Worm (Caenorhabditis elegans) whole organism, young adult: Measurements from ENCODE around the gene srh-251.

Experiments
- B0035.1 ChIP-seq: sonication (generic microtip); optimal IDR thresholded peaks from 2 replicates; lab custom pipeline; 2016; ENCODE audit warnings: missing genetic modification characterization, mild to moderate bottlenecking, missing compliant biosample characterization, missing genotype, missing genetic modification reagents
- B0261.1 ChIP-seq: sonication (generic microtip); optimal IDR thresholded peaks from 2 replicates; lab custom pipeline; 2016; ENCODE audit warnings: mild to moderate bottlenecking, missing genetic modification characterization, moderate library complexity, missing compliant biosample characterization
- F22D6.2 ChIP-seq: sonication (generic microtip); optimal IDR thresholded peaks from 2 replicates; lab custom pipeline; 2016; ENCODE audit warnings: mild to moderate bottlenecking, missing genetic modification characterization, missing compliant biosample characterization
- F33H1.4 ChIP-seq: fragments of 200-800 bp; sonication (Bioruptor generic); IDR thresholded peaks from 2 replicates; pipeline ENCODE4 v1.3.6; 2022; ENCODE audit warnings: missing genetic modification reagents, missing genetic modification characterization, missing compliant biosample characterization
- F57A8.1 ChIP-seq: fragments of 200-800 bp; sonication (Bioruptor generic); optimal IDR thresholded peaks from 2 replicates; lab custom pipeline; 2018; ENCODE audit warnings: mild to moderate bottlenecking, missing genetic modification characterization, moderate library complexity, missing compliant biosample characterization
- Y53F4B.3 ChIP-seq: fragments of 200-800 bp; sonication (Bioruptor generic); IDR thresholded peaks from 2 replicates; pipeline ENCODE4 v1.3.6; 2022; ENCODE audit warnings: missing genetic modification reagents, missing genetic modification characterization, missing compliant biosample characterization
- atf-7 ChIP-seq: sonication (generic microtip); optimal IDR thresholded peaks from 2 replicates; lab custom pipeline; 2017; ENCODE audit warnings: mild to moderate bottlenecking, missing genetic modification characterization, missing compliant biosample characterization
- ccch-3 ChIP-seq: fragments of 200-800 bp; sonication (Bioruptor generic); optimal IDR thresholded peaks from 2 replicates; lab custom pipeline; 2018; ENCODE audit warnings: mild to moderate bottlenecking, missing genetic modification characterization, missing compliant biosample characterization
- cebp-1 ChIP-seq, 2 experiments: fragments of 200-800 bp in 1 of 2; sonication (Bioruptor generic) in 1 of 2; sonication (generic microtip) in 1 of 2; IDR thresholded peaks in 1 of 2; optimal IDR thresholded peaks in 1 of 2; 2 replicates each; pipeline versions ENCODE4 v1.3.6 to Lab custom; 2017 to 2022; ENCODE audit warnings: missing compliant biosample characterization in 2 of 2, missing genetic modification characterization in 2 of 2, mild to moderate bottlenecking in 1 of 2, missing genetic modification reagents in 1 of 2, moderate library complexity in 1 of 2
- ceh-100 ChIP-seq: fragments of 200-800 bp; sonication (Bioruptor generic); IDR thresholded peaks from 2 replicates; pipeline ENCODE4 v1.3.6; 2022; ENCODE audit warnings: missing genetic modification reagents, missing genetic modification characterization, missing compliant biosample characterization
- ceh-58 ChIP-seq: fragments of 200-800 bp; sonication (Bioruptor generic); IDR thresholded peaks from 2 replicates; pipeline ENCODE4 v1.3.6; 2022; ENCODE audit warnings: missing genetic modification characterization, missing compliant biosample characterization
- dpl-1 ChIP-seq: fragments of 150-350 bp; optimal IDR thresholded peaks from 2 replicates; lab custom pipeline; 2014; ENCODE audit warnings: missing biosample characterization, missing genetic modification reagents, missing genetic modification characterization
- fkh-3 ChIP-seq: sonication (generic microtip); optimal IDR thresholded peaks from 2 replicates; lab custom pipeline; 2016; ENCODE audit warnings: mild to moderate bottlenecking, missing genetic modification characterization, missing compliant biosample characterization
- hmg-1.2 ChIP-seq: fragments of 200-800 bp; sonication (Bioruptor generic); IDR thresholded peaks from 2 replicates; pipeline ENCODE4 v1.3.6; 2022; ENCODE audit warnings: missing genetic modification reagents, missing genetic modification characterization, missing compliant biosample characterization
- lsl-1 ChIP-seq: fragments of 200-800 bp; sonication (Bioruptor generic); optimal IDR thresholded peaks from 2 replicates; lab custom pipeline; 2018; ENCODE audit warnings: mild to moderate bottlenecking, missing genetic modification characterization, moderate library complexity, missing compliant biosample characterization
- madf-10 ChIP-seq: sonication (generic microtip); optimal IDR thresholded peaks from 2 replicates; lab custom pipeline; 2016; ENCODE audit warnings: mild to moderate bottlenecking, missing genetic modification characterization, missing compliant biosample characterization
- mcd-1 ChIP-seq: fragments of 200-800 bp; sonication (Bioruptor generic); IDR thresholded peaks from 2 replicates; pipeline ENCODE4 v1.3.6; 2022; ENCODE audit warnings: missing genetic modification reagents, missing genetic modification characterization, missing compliant biosample characterization
- mel-28 ChIP-seq: sonication (generic microtip); optimal IDR thresholded peaks from 2 replicates; lab custom pipeline; 2016; ENCODE audit warnings: borderline replicate concordance, mild to moderate bottlenecking, missing genetic modification characterization, missing compliant biosample characterization
- mes-4 ChIP-seq: sonication (generic microtip); optimal IDR thresholded peaks from 2 replicates; lab custom pipeline; 2016; ENCODE audit warnings: missing genotype, missing genetic modification characterization, missing compliant biosample characterization
- nfya-1 ChIP-seq: sonication (generic microtip); optimal IDR thresholded peaks from 2 replicates; lab custom pipeline; 2017; ENCODE audit warnings: antibody characterized with exemption, missing compliant biosample characterization, missing genetic modification characterization, borderline replicate concordance; ENCODE audit not compliant: insufficient read depth
- nhr-80 ChIP-seq: sonication (generic microtip); optimal IDR thresholded peaks from 2 replicates; lab custom pipeline; 2016; ENCODE audit warnings: missing genetic modification characterization, missing compliant biosample characterization
- nhr-90 ChIP-seq: sonication (generic microtip); optimal IDR thresholded peaks from 2 replicates; lab custom pipeline; 2016; ENCODE audit warnings: missing genotype, mild to moderate bottlenecking, missing genetic modification characterization, missing compliant biosample characterization
- rec-8 ChIP-seq, 2 experiments: sonication (generic microtip); optimal IDR thresholded peaks; 2 replicates each; lab custom pipeline; 2016; ENCODE audit warnings: mild to moderate bottlenecking in 2 of 2, missing genetic modification characterization in 2 of 2, missing genetic modification reagents in 2 of 2, missing genotype in 2 of 2, missing biosample characterization in 1 of 2, missing compliant biosample characterization in 1 of 2, moderate library complexity in 1 of 2
- snpc-4 ChIP-seq, 5 experiments: fragments of 150-350 bp in 1 of 5; sonication (generic microtip) in 4 of 5; optimal IDR thresholded peaks; 2 replicates each; lab custom pipeline; 2014 to 2018; ENCODE audit warnings: missing genetic modification characterization in 5 of 5, missing biosample characterization in 3 of 5, antibody characterized with exemption in 2 of 5, mild to moderate bottlenecking in 2 of 5, missing compliant biosample characterization in 2 of 5, missing genotype in 2 of 5, moderate library complexity in 2 of 5, missing genetic modification reagents in 1 of 5
- tbp1 ChIP-seq: fragments of 200-800 bp; sonication (Bioruptor generic); optimal IDR thresholded peaks from 2 replicates; lab custom pipeline; 2018; ENCODE audit warnings: mild to moderate bottlenecking, missing genetic modification characterization, missing compliant biosample characterization
- unc-130 ChIP-seq: sonication (generic microtip); optimal IDR thresholded peaks from 2 replicates; lab custom pipeline; 2016; ENCODE audit warnings: missing genetic modification reagents, missing genetic modification characterization, missing compliant biosample characterization
- unc-62 ChIP-seq: fragments of 150-350 bp; optimal IDR thresholded peaks from 2 replicates; lab custom pipeline; 2014; ENCODE audit warnings: missing biosample characterization, missing genetic modification reagents, missing genetic modification characterization
- zfh-2 ChIP-seq: fragments of 200-800 bp; sonication (Bioruptor generic); conservative IDR thresholded peaks from 2 replicates; pipeline ENCODE4 v1.3.6; 2022; ENCODE audit warnings: missing genetic modification reagents, missing genetic modification characterization, missing compliant biosample characterization
- ztf-18 ChIP-seq: sonication (generic microtip); optimal IDR thresholded peaks from 2 replicates; lab custom pipeline; 2016; ENCODE audit warnings: missing genotype, mild to moderate bottlenecking, missing genetic modification characterization, missing compliant biosample characterization
- ztf-22 ChIP-seq: fragments of 200-800 bp; sonication (Bioruptor generic); optimal IDR thresholded peaks from 2 replicates; lab custom pipeline; 2018; ENCODE audit warnings: mild to moderate bottlenecking, missing genetic modification characterization, moderate library complexity, missing compliant biosample characterization
- ztf-26 ChIP-seq: sonication (generic microtip); optimal IDR thresholded peaks from 2 replicates; lab custom pipeline; 2017; ENCODE audit warnings: missing genetic modification characterization, missing compliant biosample characterization

Gene srh-251

DNA sequence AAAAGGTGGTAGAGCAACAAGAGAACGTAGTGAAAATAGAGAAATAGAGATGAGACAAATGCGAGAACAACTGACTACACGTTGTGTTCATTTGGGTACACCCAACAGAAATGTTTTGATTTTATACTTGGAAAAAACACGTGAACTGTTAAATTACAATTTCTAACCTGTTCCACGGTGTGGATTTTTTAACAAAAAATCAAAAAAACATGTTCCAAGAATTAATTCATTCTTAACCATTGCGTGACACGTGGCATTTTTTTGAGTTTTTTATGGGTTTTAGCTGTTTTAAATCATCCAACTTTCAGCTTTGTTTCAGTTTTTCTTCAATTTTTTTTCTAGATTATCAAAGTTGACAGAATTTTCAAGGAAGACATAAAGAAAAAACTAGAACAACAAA is 18.3 kb downstream of the srh-251 start, which contains the start of gene ech-1.1:
Gene ech-1.1 (minus strand): TSS at position 101 of the 400 bp plus-strand sequence.
- TF ChIP-seq hmg-1.2 (GFP tag; lab: Robert Waterston, UW), result 0 out of 2 replicates have a peak, but pooled peaks have one; percentile 45

DNA sequence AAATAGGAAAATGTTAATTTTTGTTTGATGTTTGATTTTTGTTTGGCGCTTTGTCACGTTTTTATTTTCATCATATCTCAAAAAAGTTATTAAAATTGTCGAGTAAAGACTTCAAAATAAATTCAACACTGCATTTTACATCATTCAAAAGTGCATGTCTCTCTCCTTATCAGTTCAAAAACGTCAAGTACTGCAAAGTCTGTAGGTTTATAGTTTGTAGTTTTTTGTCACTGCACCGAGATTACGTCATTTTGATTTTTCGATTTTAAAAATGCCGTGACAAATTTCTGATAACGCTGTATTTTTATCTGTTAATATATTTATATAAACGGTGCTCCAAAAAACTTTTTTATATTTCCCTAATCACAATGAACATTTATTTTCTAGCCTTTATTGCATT is 25.1 kb downstream of the srh-251 start, which contains the start of gene C29F3.7:
Gene C29F3.7 (plus strand): TSS at position 254 of the 400 bp plus-strand sequence.
- peak; percentile 85 for TF ChIP-seq atf-7 (tag; lab: Kevin White, UChicago)
- no peak for TF ChIP-seq snpc-4 (GFP tag; optimal IDR thresholded peaks at IDR 0.05; lab: Kevin White, UChicago)
- TF ChIP-seq snpc-4 (tag; optimal IDR thresholded peaks at IDR 0.05; lab: Kevin White, UChicago), result no peak
- peak; percentile 16; the same call in 1 of the 2 replicates for TF ChIP-seq cebp-1 (GFP tag; IDR thresholded peaks at IDR 0.05; lab: Robert Waterston, UW)
- TF ChIP-seq cebp-1 (tag; optimal IDR thresholded peaks at IDR 0.05; lab: Kevin White, UChicago), result no peak
- no peak for TF ChIP-seq mes-4
- no peak for TF ChIP-seq ceh-100 (GFP tag; lab: Robert Waterston, UW)
- no peak for TF ChIP-seq mel-28 (tag; lab: Kevin White, UChicago)
- TF ChIP-seq B0035.1 (tag; lab: Kevin White, UChicago), result no peak
- peak; percentile 92 for TF ChIP-seq nhr-80 (tag; lab: Kevin White, UChicago)
- peak; percentile 78 for TF ChIP-seq ztf-22 (GFP tag; lab: Kevin White, UChicago)
- TF ChIP-seq ztf-18 (tag; lab: Kevin White, UChicago), result no peak
- TF ChIP-seq madf-10 (tag; lab: Kevin White, UChicago), result no peak
- peak; percentile 49 for TF ChIP-seq unc-62 (GFP tag; lab: Kevin White, UChicago)

- no peak for TF ChIP-seq dpl-1 (GFP tag; lab: Kevin White, UChicago)
- no peak for TF ChIP-seq B0035.1 (tag; lab: Kevin White, UChicago)
- TF ChIP-seq ccch-3 (GFP tag; lab: Kevin White, UChicago), result no peak
- no peak for TF ChIP-seq tbp1
- TF ChIP-seq B0261.1, result no peak
- TF ChIP-seq ztf-26 (tag; lab: Kevin White, UChicago), result no peak
- TF ChIP-seq Y53F4B.3 (GFP tag; lab: Robert Waterston, UW), result no peak
- TF ChIP-seq fkh-3 (tag; lab: Kevin White, UChicago), result no peak
- no peak for TF ChIP-seq F57A8.1
Observed at ce11 chrV:15352376-15352775, 27.3 kb downstream of the srh-251 start, which contains the start of gene srx-58. srx-58 (plus strand) TSS chrV:15352676.

DNA sequence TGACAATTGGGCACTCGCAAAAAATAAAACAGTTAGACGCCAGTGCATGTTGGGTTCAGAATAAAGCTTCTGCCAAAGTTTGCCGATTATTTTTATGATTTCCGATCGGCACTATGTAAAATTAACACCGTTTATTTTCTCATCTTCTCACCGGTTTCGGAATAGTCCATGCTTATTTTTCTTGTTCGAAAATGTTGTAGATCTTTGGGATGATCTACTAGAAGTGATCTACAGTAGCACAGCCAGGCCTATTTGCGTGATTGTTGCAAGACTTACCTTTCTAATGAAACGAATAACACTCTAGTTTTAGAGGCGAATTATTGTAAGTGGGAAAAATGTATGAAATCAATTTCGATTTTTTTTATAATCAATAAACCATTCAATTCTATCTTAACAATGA is 29.1 kb downstream of the srh-251 start, which contains the start of gene clec-231:
Gene clec-231 (minus strand): TSS at position 101 of the 400 bp plus-strand sequence.
- no peak for TF ChIP-seq lsl-1 (GFP tag; lab: Kevin White, UChicago)
- TF ChIP-seq unc-130 (GFP tag; lab: Kevin White, UChicago), result no peak
- no peak for TF ChIP-seq nfya-1 (tag; lab: Kevin White, UChicago)
- no peak for TF ChIP-seq ceh-58 (GFP tag; lab: Robert Waterston, UW)
- TF ChIP-seq zfh-2 (GFP tag; lab: Robert Waterston, UW), result no peak
- no peak for TF ChIP-seq rec-8 (tag; optimal IDR thresholded peaks at IDR 0.05; lab: Kevin White, UChicago)
- no peak for TF ChIP-seq mcd-1
- TF ChIP-seq nhr-90, result no peak
- TF ChIP-seq F22D6.2 (tag; lab: Kevin White, UChicago), result no peak
- no peak for TF ChIP-seq ztf-18 (tag; lab: Kevin White, UChicago)
- no peak for TF ChIP-seq F33H1.4 (GFP tag; lab: Robert Waterston, UW)
